Fruit fly (Drosophila melanogaster): Measurements from ENCODE around the gene smo.

The smo gene

dm6 chr2L:303306-303962 lies 26.1 kb downstream of the smo start:
- TF ChIP-seq CG7045 (GFP tag; optimal IDR thresholded peaks at IDR 0.05) (no peak), CG5204 (GFP tag; optimal IDR thresholded peaks at IDR 0.05) (no peak), Mnt (GFP tag; optimal IDR thresholded peaks at IDR 0.05) (no peak), Hr96 (GFP tag; optimal IDR thresholded peaks at IDR 0.05) (no peak), CG33017 (tag; optimal IDR thresholded peaks at IDR 0.05) (no peak), kay (GFP tag; ENCODE audit: borderline replicate concordance) (peak; percentile 94), pad (GFP tag; optimal IDR thresholded peaks at IDR 0.05) (no peak), tj (GFP tag; optimal IDR thresholded peaks at IDR 0.05) (peak; percentile 66), CG14711 (tag; optimal IDR thresholded peaks at IDR 0.05) (no peak), CG11617 (GFP tag; optimal IDR thresholded peaks at IDR 0.05) (no peak), ovo (GFP tag; optimal IDR thresholded peaks at IDR 0.05) (no peak), CG12768 (GFP tag; optimal IDR thresholded peaks at IDR 0.05) (no peak), CG1620 (GFP tag; optimal IDR thresholded peaks at IDR 0.05) (no peak)

- peak; percentile 92 for TF ChIP-seq tj (GFP tag; optimal IDR thresholded peaks at IDR 0.05)
- TF ChIP-seq CG33017 (tag; optimal IDR thresholded peaks at IDR 0.05) = no peak
Measured at dm6 chr2L:305198-305597, 27.8 kb downstream of the smo start.

- TF ChIP-seq toe (GFP tag; optimal IDR thresholded peaks at IDR 0.05) (peak; percentile 79), ovo (GFP tag; optimal IDR thresholded peaks at IDR 0.05) (peak; percentile 82), CG7045 (GFP tag; optimal IDR thresholded peaks at IDR 0.05) (peak; percentile 4), CG33017 (tag; optimal IDR thresholded peaks at IDR 0.05) (peak; percentile 45), CG14711 (tag; optimal IDR thresholded peaks at IDR 0.05) (peak; percentile 45), CG11617 (GFP tag; optimal IDR thresholded peaks at IDR 0.05) (peak; percentile 24), kay (GFP tag; ENCODE audit: borderline replicate concordance) (no peak), CG1620 (GFP tag; optimal IDR thresholded peaks at IDR 0.05) (peak; percentile 74), CG12768 (GFP tag; optimal IDR thresholded peaks at IDR 0.05) (no peak), CG7101 (tag; optimal IDR thresholded peaks at IDR 0.05) (peak; percentile 16), bab1 (GFP tag; optimal IDR thresholded peaks at IDR 0.05) (peak; percentile 75), Hr96 (GFP tag; optimal IDR thresholded peaks at IDR 0.05) (no peak), cic (GFP tag; optimal IDR thresholded peaks at IDR 0.05) (peak; percentile 35), Mnt (GFP tag; optimal IDR thresholded peaks at IDR 0.05) (peak; percentile 43), Crg-1 (GFP tag; optimal IDR thresholded peaks at IDR 0.05) (peak; percentile 22), tj (GFP tag; optimal IDR thresholded peaks at IDR 0.05) (no peak), pad (GFP tag; optimal IDR thresholded peaks at IDR 0.05) (peak; percentile 28), CG5204 (GFP tag; optimal IDR thresholded peaks at IDR 0.05) (no peak), Clk (GFP tag; optimal IDR thresholded peaks at IDR 0.05) (no peak), cnc (optimal IDR thresholded peaks at IDR 0.05) (no peak)
Measured at dm6 chr2L:305646-306045, 28.3 kb downstream of the smo start, which contains the start of gene Plc21C. Gene Plc21C, plus strand, starts transcription at chr2L:305935.

dm6 chr2L:306188-306927 lies 29.0 kb downstream of the smo start:
- TF ChIP-seq CG11617 (GFP tag; optimal IDR thresholded peaks at IDR 0.05) (no peak), pad (GFP tag; optimal IDR thresholded peaks at IDR 0.05) (peak; percentile 39), ovo (GFP tag; optimal IDR thresholded peaks at IDR 0.05) (peak; percentile 41), cic (GFP tag; optimal IDR thresholded peaks at IDR 0.05) (peak; percentile 33)

dm6 chr2L:307129-307528 lies 29.7 kb downstream of the smo start:
- TF ChIP-seq bab1 (GFP tag; optimal IDR thresholded peaks at IDR 0.05) (no peak), CG33017 (tag; optimal IDR thresholded peaks at IDR 0.05) (no peak), CG7045 (GFP tag; optimal IDR thresholded peaks at IDR 0.05) (no peak), cic (GFP tag; optimal IDR thresholded peaks at IDR 0.05) (no peak), pad (GFP tag; optimal IDR thresholded peaks at IDR 0.05) (no peak), toe (GFP tag; optimal IDR thresholded peaks at IDR 0.05) (no peak), Hr96 (GFP tag; optimal IDR thresholded peaks at IDR 0.05) (no peak)

dm6 chr2L:308194-308706 lies 30.9 kb downstream of the smo start:
- TF ChIP-seq pad (GFP tag; optimal IDR thresholded peaks at IDR 0.05) (no peak), CG12768 (GFP tag; optimal IDR thresholded peaks at IDR 0.05) (no peak), cnc (optimal IDR thresholded peaks at IDR 0.05) (no peak), CG14711 (tag; optimal IDR thresholded peaks at IDR 0.05) (no peak), Crg-1 (GFP tag; optimal IDR thresholded peaks at IDR 0.05) (no peak), ovo (GFP tag; optimal IDR thresholded peaks at IDR 0.05) (no peak), tj (GFP tag; optimal IDR thresholded peaks at IDR 0.05) (no peak)

dm6 chr2L:309177-309576 lies 31.8 kb downstream of the smo start:
- TF ChIP-seq pad (GFP tag; optimal IDR thresholded peaks at IDR 0.05) (no peak), cic (GFP tag; optimal IDR thresholded peaks at IDR 0.05) (no peak), CG7045 (GFP tag; optimal IDR thresholded peaks at IDR 0.05) (no peak), CG33017 (tag; optimal IDR thresholded peaks at IDR 0.05) (peak; percentile 7), bab1 (GFP tag; optimal IDR thresholded peaks at IDR 0.05) (peak; percentile 31), CG1620 (GFP tag; optimal IDR thresholded peaks at IDR 0.05) (no peak), toe (GFP tag; optimal IDR thresholded peaks at IDR 0.05) (peak; percentile 11), CG7101 (tag; optimal IDR thresholded peaks at IDR 0.05) (peak; percentile 21)
